Worm (Caenorhabditis elegans): ENCODE data around the gene F55H2.8.

Gene F55H2.8

ce11 chrIII:9542816-9543215 lies 29.1 kb downstream of the F55H2.8 start, which contains the start of gene eif-2Balpha:
Gene eif-2Balpha, plus strand, starts transcription at chrIII:9543119.
- TF ChIP-seq unc-55 (GFP tag; optimal IDR thresholded peaks at IDR 0.05): peak; percentile 89
- TF ChIP-seq C34F6.9 (tag; optimal IDR thresholded peaks at IDR 0.05): peak; percentile 83
- TF ChIP-seq nhr-25 (tag; optimal IDR thresholded peaks at IDR 0.05): no peak
- no peak for TF ChIP-seq ztf-4 (tag; optimal IDR thresholded peaks at IDR 0.05)
- TF ChIP-seq zag-1 (tag; optimal IDR thresholded peaks at IDR 0.05): no peak
- peak; percentile 51 for TF ChIP-seq gmeb-1 (tag; optimal IDR thresholded peaks at IDR 0.05)
- peak; percentile 32 to 83 for TF ChIP-seq lsy-2 (tag; optimal IDR thresholded peaks at IDR 0.05)
- TF ChIP-seq nhr-23 (tag; optimal IDR thresholded peaks at IDR 0.05): no peak
- no peak for TF ChIP-seq unc-39 (tag; optimal IDR thresholded peaks at IDR 0.05)
- TF ChIP-seq nhr-6 (tag; optimal IDR thresholded peaks at IDR 0.05): no peak
- peak; percentile 16 for TF ChIP-seq crh-2 (tag; optimal IDR thresholded peaks at IDR 0.05)
- TF ChIP-seq snpc-4 (tag; optimal IDR thresholded peaks at IDR 0.05): no peak

- TF ChIP-seq mab-5 (tag; optimal IDR thresholded peaks at IDR 0.05) (no peak), R02D3.7 (tag; optimal IDR thresholded peaks at IDR 0.05) (no peak), mdl-1 (tag; optimal IDR thresholded peaks at IDR 0.05) (no peak), lin-11 (tag; optimal IDR thresholded peaks at IDR 0.05) (no peak), crh-2 (tag; optimal IDR thresholded peaks at IDR 0.05) (no peak), elt-1 (tag; optimal IDR thresholded peaks at IDR 0.05) (no peak), dmd-4 (tag; optimal IDR thresholded peaks at IDR 0.05) (no peak), unc-39 (tag; optimal IDR thresholded peaks at IDR 0.05) (no peak), nhr-10 (tag; optimal IDR thresholded peaks at IDR 0.05) (no peak), nhr-25 (tag; optimal IDR thresholded peaks at IDR 0.05) (no peak)
These were observed 30.5 kb downstream of the F55H2.8 start, which contains the start of gene ZK1098.9 for ce11 chrIII:9544125-9544524. Gene ZK1098.9, plus strand, starts transcription at chrIII:9544425.

DNA sequence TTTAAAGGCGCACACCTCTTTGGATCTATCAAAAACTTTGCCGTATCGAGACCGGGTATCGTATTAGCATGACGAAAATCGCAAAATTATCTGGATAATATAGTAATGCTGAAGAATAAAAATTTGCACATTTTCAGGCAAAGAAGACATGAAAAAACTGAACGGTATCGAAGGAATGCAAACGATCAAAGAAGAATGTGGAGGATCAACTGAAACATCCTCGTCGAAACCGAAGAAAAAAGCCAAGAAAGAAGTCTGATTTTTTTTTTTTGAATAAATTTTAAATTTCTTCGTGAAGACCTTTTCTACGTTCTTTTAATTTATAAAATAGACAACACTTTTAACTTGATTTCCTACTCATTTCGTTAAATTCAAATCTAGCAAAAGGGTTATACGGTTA lies 31.2 kb downstream of the F55H2.8 start, which contains the start of gene ZK1098.12:
ZK1098.12 (plus strand) TSS at position 301 of the 400 bp plus-strand sequence.
- TF ChIP-seq unc-62 (GFP tag; optimal IDR thresholded peaks at IDR 0.05) (no peak), ztf-1 (GFP tag; conservative IDR thresholded peaks at IDR 0.05) (no peak), mdl-1 (tag; optimal IDR thresholded peaks at IDR 0.05) (no peak), lsy-2 (tag; optimal IDR thresholded peaks at IDR 0.05) (peak in 1 of 2 experiments; percentile 14), R02D3.7 (tag; optimal IDR thresholded peaks at IDR 0.05) (no peak), snpc-4 (tag; optimal IDR thresholded peaks at IDR 0.05) (no peak)

- TF ChIP-seq crh-2 (tag; optimal IDR thresholded peaks at IDR 0.05): peak; percentile 89
- TF ChIP-seq R02D3.7 (tag; optimal IDR thresholded peaks at IDR 0.05): no peak
- TF ChIP-seq unc-62 (GFP tag; optimal IDR thresholded peaks at IDR 0.05): no peak
- no peak for TF ChIP-seq dmd-4 (tag; optimal IDR thresholded peaks at IDR 0.05)
- TF ChIP-seq nhr-6 (tag; optimal IDR thresholded peaks at IDR 0.05): peak; percentile 54
- TF ChIP-seq skn-1 (tag; optimal IDR thresholded peaks at IDR 0.05): no peak
- peak; percentile 96 for TF ChIP-seq unc-55 (GFP tag; optimal IDR thresholded peaks at IDR 0.05)
- TF ChIP-seq ztf-11 (tag; optimal IDR thresholded peaks at IDR 0.05): no peak
- peak; percentile 21 for TF ChIP-seq fos-1 (tag; optimal IDR thresholded peaks at IDR 0.05)
- TF ChIP-seq nhr-23 (tag; optimal IDR thresholded peaks at IDR 0.05): no peak
- TF ChIP-seq lin-13 (GFP tag; optimal IDR thresholded peaks at IDR 0.05): peak; percentile 69
- TF ChIP-seq mbf-1 (tag; optimal IDR thresholded peaks at IDR 0.05): no peak
- no peak for TF ChIP-seq ceh-16 (tag; optimal IDR thresholded peaks at IDR 0.05)
- peak; percentile 84 for TF ChIP-seq ama-1 (optimal IDR thresholded peaks at IDR 0.05)
- TF ChIP-seq alr-1 (tag; optimal IDR thresholded peaks at IDR 0.05): no peak
- TF ChIP-seq nhr-129 (tag; optimal IDR thresholded peaks at IDR 0.05): peak; percentile 85
- TF ChIP-seq nhr-25 (tag; optimal IDR thresholded peaks at IDR 0.05): peak; percentile 84
- TF ChIP-seq Y55F3AM.14 (GFP tag; optimal IDR thresholded peaks at IDR 0.05): peak; percentile 2
- TF ChIP-seq sem-4 (tag; optimal IDR thresholded peaks at IDR 0.05): peak; percentile 82
- TF ChIP-seq nhr-237 (tag; optimal IDR thresholded peaks at IDR 0.05): no peak
- no peak for TF ChIP-seq elt-1 (tag; optimal IDR thresholded peaks at IDR 0.05)
- TF ChIP-seq nhr-77 (tag; optimal IDR thresholded peaks at IDR 0.05): no peak
- peak; percentile 73 for TF ChIP-seq egl-27 (tag; optimal IDR thresholded peaks at IDR 0.05)
- no peak for TF ChIP-seq aly-2 (tag; optimal IDR thresholded peaks at IDR 0.05)
- TF ChIP-seq F13H6.1 (tag; optimal IDR thresholded peaks at IDR 0.05): peak; percentile 91
- TF ChIP-seq lsy-2 (tag; optimal IDR thresholded peaks at IDR 0.05): peak; percentile 99 to 100
- TF ChIP-seq nhr-12 (tag; optimal IDR thresholded peaks at IDR 0.05): no peak
- no peak for TF ChIP-seq nhr-10 (tag; optimal IDR thresholded peaks at IDR 0.05)
- no peak for TF ChIP-seq lin-39 (tag; optimal IDR thresholded peaks at IDR 0.05)
- peak; percentile 80 for TF ChIP-seq sma-3 (GFP tag; optimal IDR thresholded peaks at IDR 0.05)
- peak; percentile 75 for TF ChIP-seq gmeb-1 (tag; optimal IDR thresholded peaks at IDR 0.05)
- peak; percentile 78 for TF ChIP-seq sma-9 (GFP tag; optimal IDR thresholded peaks at IDR 0.05)
- no peak for TF ChIP-seq sma-9 (tag; optimal IDR thresholded peaks at IDR 0.05)
- peak; percentile 80 for TF ChIP-seq mab-5 (tag; optimal IDR thresholded peaks at IDR 0.05)
- TF ChIP-seq C34F6.9 (tag; optimal IDR thresholded peaks at IDR 0.05): peak; percentile 98
- TF ChIP-seq ZK546.5 (tag; optimal IDR thresholded peaks at IDR 0.05): peak; percentile 9
- TF ChIP-seq zag-1 (tag; optimal IDR thresholded peaks at IDR 0.05): peak; percentile 66
- no peak for TF ChIP-seq ztf-1 (GFP tag; conservative IDR thresholded peaks at IDR 0.05)
- TF ChIP-seq lin-11 (tag; optimal IDR thresholded peaks at IDR 0.05): peak; percentile 90
- no peak for TF ChIP-seq blmp-1 (tag; optimal IDR thresholded peaks at IDR 0.05; ENCODE audit: insufficient read depth)
These were observed 32.5 kb downstream of the F55H2.8 start, which contains the start of gene unc-16 for ce11 chrIII:9546016-9546659. Gene unc-16, plus strand, starts transcription at chrIII:9546258.
